Fruit fly (Drosophila melanogaster) whole organism, wandering third instar larva: Measurements from ENCODE around the gene CG5895.

Experiments used
- Abd-B ChIP-seq: fragments of >200 bp; optimal IDR thresholded peaks from 2 replicates; lab custom pipeline; 2017; ENCODE audit warnings: missing biosample characterization, missing genetic modification characterization
- CG32264 ChIP-seq: fragments of 200-800 bp; sonication (Bioruptor generic); optimal IDR thresholded peaks from 2 replicates; lab custom pipeline; 2016; ENCODE audit warnings: missing biosample characterization, missing genetic modification characterization
- CG9705 ChIP-seq: fragments of 200-800 bp; sonication (Bioruptor generic); optimal IDR thresholded peaks from 2 replicates; lab custom pipeline; 2018; ENCODE audit warnings: missing biosample characterization, mild to moderate bottlenecking, missing genetic modification characterization
- CrebA ChIP-seq: fragments of 200-800 bp; sonication (Bioruptor generic); optimal IDR thresholded peaks from 2 replicates; lab custom pipeline; 2016; ENCODE audit warnings: missing biosample characterization, mild to moderate bottlenecking, missing genetic modification characterization, borderline replicate concordance
- Dfd ChIP-seq: fragments of >200 bp; optimal IDR thresholded peaks from 2 replicates; lab custom pipeline; 2017; ENCODE audit warnings: missing biosample characterization, missing genetic modification characterization
- Dif ChIP-seq: fragments of 200-275, 200-300 bp; sonication (Bioruptor generic); optimal IDR thresholded peaks from 2 replicates; lab custom pipeline; 2018; ENCODE audit warnings: missing biosample characterization, missing genetic modification characterization; ENCODE audit not compliant: partially characterized antibody
- GATAd ChIP-seq: sonication (Bioruptor generic); optimal IDR thresholded peaks from 2 replicates; lab custom pipeline; 2016; ENCODE audit warnings: missing biosample characterization, missing genetic modification characterization
- HLH106 ChIP-seq: fragments of 200-800 bp; optimal IDR thresholded peaks from 3 replicates; lab custom pipeline; 2019; ENCODE audit warnings: missing biosample characterization, mild to moderate bottlenecking, missing genetic modification characterization, moderate library complexity
- Hnf4 ChIP-seq: fragments of 200-800 bp; sonication (Bioruptor generic); optimal IDR thresholded peaks from 2 replicates; lab custom pipeline; 2016; ENCODE audit warnings: missing biosample characterization, mild to moderate bottlenecking, missing genetic modification characterization
- Hr78 ChIP-seq: fragments of >200 bp; optimal IDR thresholded peaks from 2 replicates; lab custom pipeline; 2017; ENCODE audit warnings: missing biosample characterization, missing genetic modification characterization
- Hr83 ChIP-seq: fragments of 200-300 bp; sonication (Bioruptor generic); optimal IDR thresholded peaks from 2 replicates; lab custom pipeline; 2016; ENCODE audit warnings: missing biosample characterization, mild to moderate bottlenecking, missing genetic modification characterization, moderate library complexity; ENCODE audit not compliant: poor library complexity, severe bottlenecking
- Jra ChIP-seq: sonication (Bioruptor generic); optimal IDR thresholded peaks from 2 replicates; lab custom pipeline; 2016; ENCODE audit warnings: missing biosample characterization, missing genetic modification characterization
- Mio ChIP-seq: sonication (Bioruptor generic); optimal IDR thresholded peaks from 2 replicates; lab custom pipeline; 2016; ENCODE audit warnings: missing biosample characterization, missing genetic modification characterization
- Myc ChIP-seq: fragments of >200 bp; optimal IDR thresholded peaks from 2 replicates; lab custom pipeline; 2017
- N ChIP-seq: fragments of >200 bp; optimal IDR thresholded peaks from 2 replicates; lab custom pipeline; 2018; ENCODE audit warnings: missing biosample characterization, missing external identifiers, missing genetic modification characterization
- OdsH ChIP-seq: fragments of 200-800 bp; sonication (Bioruptor generic); optimal IDR thresholded peaks from 2 replicates; lab custom pipeline; 2016; ENCODE audit warnings: missing biosample characterization, mild to moderate bottlenecking, missing genetic modification characterization
- Rel ChIP-seq, 2 experiments: fragments of 200-800 bp; sonication (Bioruptor generic) in 1 of 2; optimal IDR thresholded peaks; 2 replicates in 1 of 2; 3 replicates in 1 of 2; lab custom pipeline; 2016 to 2019; ENCODE audit warnings: mild to moderate bottlenecking in 2 of 2, missing biosample characterization in 2 of 2, missing genetic modification characterization in 2 of 2, moderate library complexity in 1 of 2
- Sp1 ChIP-seq: fragments of 200-800 bp; sonication (Bioruptor generic); optimal IDR thresholded peaks from 3 replicates; lab custom pipeline; 2019; ENCODE audit warnings: missing biosample characterization, mild to moderate bottlenecking, missing genetic modification characterization, moderate library complexity
- Vsx2 ChIP-seq: fragments of 200-300, 225-300 bp; sonication (Bioruptor generic); optimal IDR thresholded peaks from 2 replicates; lab custom pipeline; 2018; ENCODE audit warnings: missing biosample characterization, missing genetic modification characterization; ENCODE audit not compliant: partially characterized antibody
- br ChIP-seq: fragments of 200-800 bp; sonication (Bioruptor generic); optimal IDR thresholded peaks from 2 replicates; lab custom pipeline; 2016; ENCODE audit warnings: missing biosample characterization, missing genetic modification characterization
- brk ChIP-seq: fragments of 200-800 bp; sonication (Bioruptor generic); optimal IDR thresholded peaks from 2 replicates; lab custom pipeline; 2016; ENCODE audit warnings: missing biosample characterization, mild to moderate bottlenecking, missing genetic modification characterization
- dl ChIP-seq, 2 experiments: fragments of 175-275, 200-275 bp in 1 of 2; fragments of 200-275 bp in 1 of 2; sonication (Bioruptor generic); optimal IDR thresholded peaks; lab custom pipeline; 2018; ENCODE audit warnings: mild to moderate bottlenecking in 2 of 2, missing biosample characterization in 2 of 2, missing genetic modification characterization in 2 of 2, moderate library complexity in 2 of 2; ENCODE audit not compliant: partially characterized antibody in 2 of 2, insufficient read depth in 1 of 2
- dmrt93B ChIP-seq: fragments of 200-800 bp; sonication (Bioruptor generic); optimal IDR thresholded peaks from 2 replicates; lab custom pipeline; 2018; ENCODE audit warnings: missing biosample characterization, mild to moderate bottlenecking, missing genetic modification characterization
- dsf ChIP-seq: sonication (Bioruptor generic); optimal IDR thresholded peaks from 2 replicates; lab custom pipeline; 2016; ENCODE audit warnings: missing biosample characterization, missing genetic modification characterization, borderline replicate concordance
- ey ChIP-seq: fragments of 200-800 bp; sonication (Bioruptor generic); optimal IDR thresholded peaks from 2 replicates; lab custom pipeline; 2016; ENCODE audit warnings: missing biosample characterization, missing genetic modification characterization
- foxo ChIP-seq, 2 experiments: fragments of 200-800 bp; sonication (Bioruptor generic); optimal IDR thresholded peaks; 2 replicates in 1 of 2; 3 replicates in 1 of 2; lab custom pipeline; 2016 to 2017; ENCODE audit warnings: missing biosample characterization in 2 of 2, missing genetic modification characterization in 2 of 2
- fru ChIP-seq: fragments of 200-800 bp; sonication (Bioruptor generic); optimal IDR thresholded peaks from 3 replicates; lab custom pipeline; 2016; ENCODE audit warnings: missing biosample characterization, mild to moderate bottlenecking, missing genetic modification characterization
- h ChIP-seq: fragments of 200-800 bp; sonication (Bioruptor generic); optimal IDR thresholded peaks from 3 replicates; lab custom pipeline; 2016; ENCODE audit warnings: missing biosample characterization, mild to moderate bottlenecking, missing genetic modification characterization
- jim ChIP-seq: fragments of 175-275, 200-325 bp; sonication (Bioruptor generic); optimal IDR thresholded peaks from 2 replicates; lab custom pipeline; 2016; ENCODE audit warnings: missing biosample characterization, mild to moderate bottlenecking, missing genetic modification characterization
- lola ChIP-seq: fragments of >200 bp; optimal IDR thresholded peaks from 2 replicates; lab custom pipeline; 2017; ENCODE audit warnings: missing biosample characterization, missing genetic modification characterization
- pan ChIP-seq: fragments of >200 bp; optimal IDR thresholded peaks from 2 replicates; lab custom pipeline; 2017
- psq ChIP-seq: fragments of 200-800 bp; sonication (Bioruptor generic); optimal IDR thresholded peaks from 3 replicates; lab custom pipeline; 2017; ENCODE audit warnings: missing biosample characterization, mild to moderate bottlenecking, missing genetic modification characterization, moderate library complexity
- rgr ChIP-seq: fragments of 200-800 bp; sonication (Bioruptor generic); optimal IDR thresholded peaks from 3 replicates; lab custom pipeline; 2016; ENCODE audit warnings: missing biosample characterization, mild to moderate bottlenecking, missing genetic modification characterization
- sage ChIP-seq: fragments of 200-800 bp; sonication (Bioruptor generic); optimal IDR thresholded peaks from 2 replicates; lab custom pipeline; 2016; ENCODE audit warnings: missing biosample characterization, mild to moderate bottlenecking, missing genetic modification characterization
- sv ChIP-seq: fragments of 200-800 bp; sonication (Bioruptor generic); optimal IDR thresholded peaks from 3 replicates; lab custom pipeline; 2016; ENCODE audit warnings: missing biosample characterization, missing genetic modification characterization
- tai ChIP-seq: sonication (Bioruptor generic); optimal IDR thresholded peaks from 2 replicates; lab custom pipeline; 2016; ENCODE audit warnings: missing biosample characterization, missing genetic modification characterization
- usp ChIP-seq: fragments of >200 bp; optimal IDR thresholded peaks from 2 replicates; lab custom pipeline; 2017; ENCODE audit warnings: missing biosample characterization, missing genetic modification characterization
- woc ChIP-seq: sonication (Bioruptor generic); optimal IDR thresholded peaks from 2 replicates; lab custom pipeline; 2016; ENCODE audit warnings: missing biosample characterization, mild to moderate bottlenecking, missing genetic modification characterization

CG5895 gene

DNA sequence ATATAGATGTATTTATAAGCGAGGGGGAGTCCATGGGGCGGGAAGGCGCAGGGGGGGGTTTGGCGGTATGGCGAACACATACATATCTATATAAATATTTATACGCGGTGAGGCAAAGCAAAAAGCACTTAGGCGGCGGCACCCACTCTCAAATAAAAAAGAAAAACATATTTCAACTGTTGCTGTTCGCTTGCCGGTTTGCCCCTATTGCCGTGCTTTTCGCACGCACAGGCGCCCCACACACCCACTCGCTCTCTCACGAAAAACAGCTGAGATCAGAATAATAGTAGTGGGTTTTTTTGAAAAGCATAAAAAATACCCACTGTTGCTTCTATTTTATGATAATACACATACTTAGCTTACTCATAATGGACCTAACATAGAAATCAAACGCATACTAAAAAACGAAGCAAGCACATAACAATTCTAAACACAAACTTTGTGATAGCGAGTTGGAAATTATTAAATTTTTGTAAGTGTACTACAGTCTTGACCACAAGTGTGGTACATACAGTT lies 34.1 kb upstream of the CG5895 start:
- TF ChIP-seq sage (GFP tag; lab: Kevin White, UChicago) (no peak), tai (GFP tag; lab: Kevin White, UChicago) (no peak), Rel (GFP tag; optimal IDR thresholded peaks at IDR 0.05; lab: Kevin White, UChicago) (no peak), Rel (tag; optimal IDR thresholded peaks at IDR 0.05; lab: Kevin White, UChicago) (peak; percentile 58), HLH106 (tag; lab: Kevin White, UChicago) (peak; percentile 62), h (GFP tag; lab: Kevin White, UChicago) (peak; percentile 76), br (GFP tag; lab: Kevin White, UChicago) (peak; percentile 66), psq (GFP tag; lab: Kevin White, UChicago) (peak; percentile 38), N (GFP tag; lab: Kevin White, UChicago) (no peak), lola (GFP tag; lab: Kevin White, UChicago) (no peak), sv (GFP tag; lab: Kevin White, UChicago) (peak; percentile 55), Hr83 (GFP tag; lab: Kevin White, UChicago) (no peak), CG9705 (no peak), dsf (no peak), dmrt93B (GFP tag; lab: Kevin White, UChicago) (no peak), Dif (GFP tag; lab: Kevin White, UChicago) (no peak), fru (GFP tag; lab: Kevin White, UChicago) (peak; percentile 70), Dfd (no peak), woc (GFP tag; lab: Kevin White, UChicago) (peak; percentile 30), brk (GFP tag; lab: Kevin White, UChicago) (peak; percentile 42), Vsx2 (GFP tag; lab: Kevin White, UChicago) (no peak), dl (GFP tag; optimal IDR thresholded peaks at IDR 0.05; lab: Kevin White, UChicago; ENCODE audit: insufficient read depth in 1 of 2, partially characterized antibody in 2 of 2) (no peak), OdsH (GFP tag; lab: Kevin White, UChicago) (peak; percentile 79), jim (GFP tag; lab: Kevin White, UChicago) (no peak), GATAd (GFP tag; lab: Kevin White, UChicago) (no peak), Myc (lab: Kevin White, UChicago) (no peak), foxo (GFP tag; optimal IDR thresholded peaks at IDR 0.05; lab: Kevin White, UChicago) (peak in 1 of 2 experiments; percentile 68), CG32264 (GFP tag; lab: Kevin White, UChicago) (peak; percentile 6), pan (lab: Kevin White, UChicago) (no peak), Sp1 (GFP tag; lab: Kevin White, UChicago) (peak; percentile 54), Hr78 (GFP tag; lab: Kevin White, UChicago) (no peak), CrebA (no peak), ey (GFP tag; lab: Kevin White, UChicago) (peak; percentile 77), Abd-B (GFP tag; lab: Kevin White, UChicago) (no peak), usp (GFP tag; lab: Kevin White, UChicago) (no peak), Jra (GFP tag; lab: Kevin White, UChicago) (peak; percentile 34), Hnf4 (GFP tag; lab: Kevin White, UChicago) (peak; percentile 47), rgr (GFP tag; lab: Kevin White, UChicago) (peak; percentile 66), Mio (GFP tag; lab: Kevin White, UChicago) (no peak)
- TF ChIP-seq, all 38 proteins: peak for 17

DNA sequence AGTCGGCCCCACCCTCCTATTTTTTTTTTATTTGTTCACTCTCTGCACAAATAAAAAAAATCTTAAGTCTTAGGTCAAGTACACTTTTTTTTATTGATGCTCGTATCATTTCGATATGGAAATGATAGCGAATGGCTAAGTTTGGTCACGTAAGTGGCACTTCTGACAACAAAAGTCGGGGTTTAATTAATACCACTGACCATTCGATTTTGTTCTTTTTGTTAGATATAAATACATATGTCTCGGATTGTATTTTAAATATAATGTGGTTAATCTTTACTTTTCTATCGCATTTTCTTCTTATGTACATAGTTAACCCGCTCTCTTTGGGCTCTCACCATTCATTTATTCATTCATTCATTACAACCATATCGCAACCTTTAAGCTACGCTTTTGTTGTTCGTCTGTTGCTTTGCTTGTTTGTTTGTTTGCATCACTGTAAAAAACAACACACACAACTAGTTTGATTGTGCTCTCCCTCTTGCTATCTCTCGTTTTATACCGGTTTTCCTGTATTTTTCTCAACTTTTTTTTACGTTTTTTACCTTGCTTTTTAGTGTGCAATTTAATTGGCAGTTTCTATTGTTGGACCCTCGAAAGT lies 33.1 kb upstream of the CG5895 start:
- TF ChIP-seq Dif (GFP tag; lab: Kevin White, UChicago) (no peak), usp (GFP tag; lab: Kevin White, UChicago) (no peak), dsf (no peak), psq (GFP tag; lab: Kevin White, UChicago) (peak; percentile 12), Jra (GFP tag; lab: Kevin White, UChicago) (no peak), HLH106 (tag; lab: Kevin White, UChicago) (no peak), Rel (GFP tag; optimal IDR thresholded peaks at IDR 0.05; lab: Kevin White, UChicago) (no peak), Rel (tag; optimal IDR thresholded peaks at IDR 0.05; lab: Kevin White, UChicago) (no peak), foxo (GFP tag; optimal IDR thresholded peaks at IDR 0.05; lab: Kevin White, UChicago) (no peak), CrebA (peak; percentile 11), br (GFP tag; lab: Kevin White, UChicago) (no peak), dl (GFP tag; optimal IDR thresholded peaks at IDR 0.05; lab: Kevin White, UChicago; ENCODE audit: insufficient read depth in 1 of 2, partially characterized antibody in 2 of 2) (no peak), Hr78 (GFP tag; lab: Kevin White, UChicago) (no peak), sv (GFP tag; lab: Kevin White, UChicago) (no peak), fru (GFP tag; lab: Kevin White, UChicago) (peak; percentile 34), h (GFP tag; lab: Kevin White, UChicago) (no peak), dmrt93B (GFP tag; lab: Kevin White, UChicago) (no peak), jim (GFP tag; lab: Kevin White, UChicago) (no peak)
